Fruit fly (Drosophila melanogaster) whole organism, pupa: ENCODE data around the gene Oatp26F.

Source experiments
- CG12605 ChIP-seq: fragments of 200-800 bp; sonication (Bioruptor generic); IDR thresholded peaks from 2 replicates; pipeline ENCODE4 v1.3.6; 2022; ENCODE audit warnings: missing biosample characterization, missing genetic modification characterization
- CG8301 ChIP-seq: fragments of 200-800 bp; sonication (Bioruptor generic); optimal IDR thresholded peaks from 2 replicates; lab custom pipeline; 2018; ENCODE audit warnings: missing biosample characterization, mild to moderate bottlenecking, missing genetic modification characterization
- EcR ChIP-seq: fragments of 200-800 bp; sonication (Bioruptor generic); optimal IDR thresholded peaks from 3 replicates; lab custom pipeline; 2019; ENCODE audit warnings: missing biosample characterization, missing genetic modification characterization, mild to moderate bottlenecking, moderate library complexity, missing genetic modification reagents
- Ets98B ChIP-seq: fragments of 200-800 bp; sonication (Bioruptor generic); IDR thresholded peaks from 2 replicates; pipeline ENCODE4 v1.3.6; 2022; ENCODE audit warnings: missing biosample characterization, missing genetic modification characterization
- Pif1B ChIP-seq: fragments of 200-800 bp; sonication (Bioruptor generic); optimal IDR thresholded peaks from 3 replicates; lab custom pipeline; 2016; ENCODE audit warnings: missing biosample characterization, missing genetic modification characterization
- Snoo ChIP-seq: fragments of 200-800 bp; sonication (Bioruptor generic); optimal IDR thresholded peaks from 3 replicates; lab custom pipeline; 2017; ENCODE audit warnings: missing biosample characterization, mild to moderate bottlenecking, missing genetic modification characterization, inconsistent platforms
- gl ChIP-seq: fragments of 200-800 bp; sonication (Bioruptor generic); optimal IDR thresholded peaks from 2 replicates; lab custom pipeline; 2018; ENCODE audit warnings: missing biosample characterization, mild to moderate bottlenecking, missing genetic modification characterization

DNA sequence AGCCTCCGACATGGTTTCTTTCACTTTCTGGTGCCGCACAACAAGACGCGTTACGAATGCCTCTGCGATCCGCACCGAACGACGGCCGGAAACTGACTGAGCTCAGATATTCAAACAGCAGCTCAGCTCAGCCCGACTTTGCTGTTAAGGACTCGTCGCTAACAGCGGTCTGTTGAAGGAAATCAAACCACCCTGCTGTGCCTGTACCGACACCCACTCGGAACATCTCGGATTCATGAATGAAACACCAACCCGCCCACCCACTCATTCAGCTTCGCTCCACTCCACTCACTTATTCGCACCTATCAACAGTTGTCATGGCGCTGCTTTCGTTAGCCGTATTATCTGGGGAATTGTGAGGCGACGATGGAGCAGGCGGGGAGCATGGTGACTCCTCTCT is at the start of gene Oatp26F:
- TF ChIP-seq gl (tag; lab: Kevin White, UChicago) (no peak), EcR (GFP tag; lab: Kevin White, UChicago) (no peak), Ets98B (no peak), CG12605 (no peak), Pif1B (no peak), Snoo (tag; lab: Kevin White, UChicago) (no peak), CG8301 (tag; lab: Kevin White, UChicago) (no peak)
